Fruit fly (Drosophila melanogaster) S2 (cell line): ENCODE measurements around the gene vito.

ENCODE experiments used
- CG8478 ChIP-seq: fragments of >200 bp; optimal IDR thresholded peaks from 2 replicates; lab custom pipeline; 2018
- CTCF ChIP-seq, 2 experiments: fragments of >200 bp; optimal IDR thresholded peaks; 2 replicates each; lab custom pipeline; 2018

- TF ChIP-seq CG8478 (lab: Kevin White, UChicago) (no peak), CTCF (optimal IDR thresholded peaks at IDR 0.05; lab: Kevin White, UChicago) (peak in 1 of 2 experiments; percentile 6)
These were observed 8.3 kb downstream of the vito start, which contains the start of the genes Ppat-Dpck and scny for dm6 chr3L:5768532-5769497.
